Fruit fly (Drosophila melanogaster) whole organism, prepupa: Measurements from ENCODE around the gene CG11686.

Source experiments
- CG1621 ChIP-seq: fragments of 200-800 bp; sonication (Bioruptor generic); optimal IDR thresholded peaks from 3 replicates; lab custom pipeline; 2018; ENCODE audit warnings: missing biosample characterization, mild to moderate bottlenecking, missing genetic modification characterization
- CG16779 ChIP-seq: fragments of 200-800 bp; sonication (Bioruptor generic); optimal IDR thresholded peaks from 3 replicates; lab custom pipeline; 2017; ENCODE audit warnings: missing biosample characterization, mild to moderate bottlenecking, missing genetic modification characterization
- CG4318 ChIP-seq: fragments of 200-800 bp; sonication (Bioruptor generic); optimal IDR thresholded peaks from 3 replicates; lab custom pipeline; 2017; ENCODE audit warnings: missing biosample characterization, mild to moderate bottlenecking, missing genetic modification characterization
- CG6854 ChIP-seq: fragments of 200-800 bp; sonication (Bioruptor generic); optimal IDR thresholded peaks from 2 replicates; lab custom pipeline; 2017; ENCODE audit warnings: missing biosample characterization, mild to moderate bottlenecking, missing genetic modification characterization
- Eip75B ChIP-seq: fragments of 200-800 bp; sonication (Bioruptor generic); optimal IDR thresholded peaks from 3 replicates; lab custom pipeline; 2016; ENCODE audit warnings: missing biosample characterization, missing genetic modification characterization
- Lpt ChIP-seq: fragments of 200-800 bp; sonication (Bioruptor generic); optimal IDR thresholded peaks from 3 replicates; lab custom pipeline; 2016; ENCODE audit warnings: missing biosample characterization, missing genetic modification characterization
- achi ChIP-seq: fragments of 200-800 bp; sonication (Bioruptor generic); optimal IDR thresholded peaks from 3 replicates; lab custom pipeline; 2016; ENCODE audit warnings: missing biosample characterization, missing genetic modification characterization
- dac ChIP-seq: fragments of 200-800 bp; sonication (Bioruptor generic); optimal IDR thresholded peaks from 2 replicates; lab custom pipeline; 2017; ENCODE audit warnings: missing biosample characterization, mild to moderate bottlenecking, missing genetic modification characterization
- eg ChIP-seq: fragments of 200-800 bp; sonication (Bioruptor generic); IDR thresholded peaks from 3 replicates; pipeline ENCODE4 v1.3.6; 2022; ENCODE audit warnings: missing biosample characterization, missing genetic modification characterization
- topi ChIP-seq: fragments of 200-800 bp; sonication (Bioruptor generic); optimal IDR thresholded peaks from 3 replicates; lab custom pipeline; 2016; ENCODE audit warnings: missing biosample characterization, missing genetic modification characterization

- TF ChIP-seq Eip75B (GFP tag; lab: Kevin White, UChicago) (no peak), CG1621 (tag; lab: Kevin White, UChicago) (no peak), CG6854 (GFP tag; lab: Kevin White, UChicago) (no peak), achi (GFP tag; lab: Kevin White, UChicago) (no peak), CG16779 (tag; lab: Kevin White, UChicago) (no peak), dac (GFP tag; lab: Kevin White, UChicago) (no peak), eg (GFP tag; lab: Robert Waterston, UW) (no peak), CG4318 (GFP tag; lab: Kevin White, UChicago) (no peak), topi (GFP tag; lab: Kevin White, UChicago) (no peak), Lpt (GFP tag; lab: Kevin White, UChicago) (no peak)
Observed at dm6 chr3R:13241726-13242125, 18.4 kb upstream of the CG11686 start.
